Worm (Caenorhabditis elegans) whole organism, midembryonic: ENCODE measurements around the gene ttbk-2.1.

Experiments used
- T22C8.4 ChIP-seq: fragments of 200-800 bp; sonication (Bioruptor generic); IDR thresholded peaks from 2 replicates; pipeline ENCODE4 v1.3.6; 2022; ENCODE audit warnings: missing genetic modification characterization, missing compliant biosample characterization
- tab-1 ChIP-seq: fragments of 200-800 bp; sonication (Bioruptor generic); IDR thresholded peaks from 2 replicates; pipeline ENCODE4 v1.3.6; 2022; ENCODE audit warnings: missing genetic modification characterization, missing compliant biosample characterization

- no peak for TF ChIP-seq T22C8.4 (GFP tag; lab: Robert Waterston, UW)
- TF ChIP-seq tab-1 (GFP tag; lab: Robert Waterston, UW) = no peak
Observed at ce11 chrIV:5215092-5215491, 43.4 kb upstream of the ttbk-2.1 start, which contains the start of gene Y59E9AL.4.
